Worm (Caenorhabditis elegans) whole organism, L1 larva: ENCODE results near the gene F14D7.12.

ENCODE experiments used
- blmp-1 ChIP-seq: fragments of 150-350 bp; optimal IDR thresholded peaks from 2 replicates; lab custom pipeline; 2014; ENCODE audit warnings: missing biosample characterization, missing genetic modification characterization
- lin-13 ChIP-seq: fragments of 150-350 bp; optimal IDR thresholded peaks from 2 replicates; lab custom pipeline; 2014; ENCODE audit warnings: missing biosample characterization, missing genetic modification reagents, missing genetic modification characterization
- lin-39 ChIP-seq: fragments of 150-350 bp; optimal IDR thresholded peaks from 2 replicates; lab custom pipeline; 2014; ENCODE audit warnings: missing biosample characterization, missing genetic modification reagents, missing genetic modification characterization
- nhr-237 ChIP-seq: fragments of 150-350 bp; optimal IDR thresholded peaks from 2 replicates; lab custom pipeline; 2014; ENCODE audit warnings: missing biosample characterization, missing genetic modification characterization
- skn-1 ChIP-seq: fragments of 150-350 bp; optimal IDR thresholded peaks from 2 replicates; lab custom pipeline; 2014; ENCODE audit warnings: missing biosample characterization, missing genetic modification characterization
- tbx-2 ChIP-seq: sonication (generic microtip); optimal IDR thresholded peaks from 2 replicates; lab custom pipeline; 2016; ENCODE audit warnings: missing genetic modification characterization, missing compliant biosample characterization
- unc-86 ChIP-seq: sonication (generic microtip); optimal IDR thresholded peaks from 2 replicates; lab custom pipeline; 2016; ENCODE audit warnings: missing genetic modification characterization, missing compliant biosample characterization

DNA sequence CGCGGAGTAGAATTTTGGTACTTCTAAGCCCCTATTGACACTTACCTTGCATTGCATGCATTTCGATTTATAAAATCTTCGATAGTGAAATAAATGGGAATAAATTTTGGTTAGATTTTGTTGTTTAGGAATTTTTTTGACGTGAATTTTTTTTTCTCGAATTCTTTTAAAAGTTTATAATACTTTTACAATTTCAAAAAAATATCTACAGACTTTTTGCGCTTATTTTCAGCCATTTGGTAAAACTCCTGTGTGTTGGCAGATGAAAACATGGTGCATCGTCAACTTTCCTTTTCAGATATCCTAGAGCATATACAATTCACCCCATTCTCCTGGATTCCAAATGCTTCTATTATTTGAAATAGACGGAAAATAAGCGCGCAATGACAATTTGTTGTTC is 9.2 kb upstream of the F14D7.12 start, which contains the start of gene F14D7.18:
- TF ChIP-seq unc-86 (tag; lab: Kevin White, UChicago) (no peak), lin-13 (GFP tag; lab: Kevin White, UChicago) (no peak), blmp-1 (no peak), skn-1 (tag; lab: Kevin White, UChicago) (no peak), tbx-2 (tag; lab: Kevin White, UChicago) (no peak), lin-39 (tag; lab: Kevin White, UChicago) (no peak), nhr-237 (tag; lab: Kevin White, UChicago) (no peak)
